Worm (Caenorhabditis elegans) whole organism, young adult: ENCODE data around the gene gfm-1.

Source experiments
- B0035.1 ChIP-seq: sonication (generic microtip); optimal IDR thresholded peaks from 2 replicates; lab custom pipeline; 2016; ENCODE audit warnings: missing genetic modification characterization, mild to moderate bottlenecking, missing compliant biosample characterization, missing genotype, missing genetic modification reagents
- B0261.1 ChIP-seq: sonication (generic microtip); optimal IDR thresholded peaks from 2 replicates; lab custom pipeline; 2016; ENCODE audit warnings: mild to moderate bottlenecking, missing genetic modification characterization, moderate library complexity, missing compliant biosample characterization
- D2030.7 ChIP-seq: fragments of 200-800 bp; sonication (Bioruptor generic); IDR thresholded peaks from 2 replicates; pipeline ENCODE4 v1.3.6; 2022; ENCODE audit warnings: missing genetic modification reagents, missing genetic modification characterization, missing compliant biosample characterization
- F10E7.11 ChIP-seq: sonication (generic microtip); optimal IDR thresholded peaks from 2 replicates; lab custom pipeline; 2017; ENCODE audit warnings: mild to moderate bottlenecking, missing genetic modification characterization, moderate library complexity, missing compliant biosample characterization
- F22D6.2 ChIP-seq: sonication (generic microtip); optimal IDR thresholded peaks from 2 replicates; lab custom pipeline; 2016; ENCODE audit warnings: mild to moderate bottlenecking, missing genetic modification characterization, missing compliant biosample characterization
- Y53G8AR.9 ChIP-seq: fragments of 200-800 bp; sonication (Bioruptor generic); conservative IDR thresholded peaks from 2 replicates; pipeline ENCODE4 v1.3.6; 2022; ENCODE audit warnings: missing genetic modification reagents, missing genetic modification characterization, missing compliant biosample characterization
- Y79H2A.3 ChIP-seq: fragments of 200-800 bp; sonication (Bioruptor generic); conservative IDR thresholded peaks from 2 replicates; pipeline ENCODE4 v1.3.6; 2022; ENCODE audit warnings: missing genetic modification reagents, missing genetic modification characterization, missing compliant biosample characterization
- Y95B8A.8 ChIP-seq: fragments of 200-800 bp; sonication (Bioruptor generic); IDR thresholded peaks from 2 replicates; pipeline ENCODE4 v1.3.6; 2022; ENCODE audit warnings: missing genetic modification reagents, missing genetic modification characterization, missing compliant biosample characterization
- ZK185.1 ChIP-seq: sonication (generic microtip); optimal IDR thresholded peaks from 2 replicates; lab custom pipeline; 2016; ENCODE audit warnings: mild to moderate bottlenecking, missing genetic modification characterization, missing compliant biosample characterization; ENCODE audit not compliant: poor library complexity, severe bottlenecking
- akir-1 ChIP-seq: fragments of 200-800 bp; sonication (Bioruptor generic); optimal IDR thresholded peaks from 2 replicates; lab custom pipeline; 2018; ENCODE audit warnings: mild to moderate bottlenecking, missing genetic modification characterization, moderate library complexity, missing compliant biosample characterization
- ama-1 ChIP-seq, 3 experiments: fragments of 150-350 bp in 1 of 3; sonication (generic microtip) in 2 of 3; optimal IDR thresholded peaks; 2 replicates each; lab custom pipeline; 2014 to 2018; ENCODE audit warnings: missing biosample characterization in 2 of 3, missing genetic modification characterization in 2 of 3, missing genetic modification reagents in 2 of 3
- aptf-2 ChIP-seq: fragments of 200-800 bp; sonication (Bioruptor generic); conservative IDR thresholded peaks from 2 replicates; pipeline ENCODE4 v1.3.6; 2022; ENCODE audit warnings: missing genetic modification reagents, missing genetic modification characterization, missing compliant biosample characterization
- aptf-3 ChIP-seq: fragments of 200-800 bp; sonication (Bioruptor generic); IDR thresholded peaks from 2 replicates; pipeline ENCODE4 v1.3.6; 2022; ENCODE audit warnings: missing genetic modification characterization, missing compliant biosample characterization
- attf-6 ChIP-seq: fragments of 200-800 bp; sonication (Bioruptor generic); IDR thresholded peaks from 2 replicates; pipeline ENCODE4 v1.3.6; 2022; ENCODE audit warnings: missing genetic modification reagents, missing genetic modification characterization, missing compliant biosample characterization
- cebp-2 ChIP-seq: fragments of 200-800 bp; sonication (Bioruptor generic); IDR thresholded peaks from 2 replicates; pipeline ENCODE4 v1.3.6; 2022; ENCODE audit warnings: missing genetic modification characterization, missing compliant biosample characterization
- ceh-100 ChIP-seq: fragments of 200-800 bp; sonication (Bioruptor generic); IDR thresholded peaks from 2 replicates; pipeline ENCODE4 v1.3.6; 2022; ENCODE audit warnings: missing genetic modification reagents, missing genetic modification characterization, missing compliant biosample characterization
- ceh-27 ChIP-seq: fragments of 200-800 bp; sonication (Bioruptor generic); optimal IDR thresholded peaks from 2 replicates; lab custom pipeline; 2018; ENCODE audit warnings: mild to moderate bottlenecking, missing genetic modification characterization, moderate library complexity, missing compliant biosample characterization
- ceh-79 ChIP-seq: sonication (generic microtip); optimal IDR thresholded peaks from 2 replicates; lab custom pipeline; 2017; ENCODE audit warnings: mild to moderate bottlenecking, missing genetic modification characterization, missing compliant biosample characterization
- dox-1 ChIP-seq: fragments of 200-800 bp; sonication (Bioruptor generic); IDR thresholded peaks from 2 replicates; pipeline ENCODE4 v1.3.6; 2022; ENCODE audit warnings: missing genetic modification reagents, missing genetic modification characterization, missing compliant biosample characterization
- dpff-1 ChIP-seq: sonication (generic microtip); optimal IDR thresholded peaks from 2 replicates; lab custom pipeline; 2017; ENCODE audit warnings: mild to moderate bottlenecking, missing genetic modification characterization, missing compliant biosample characterization
- egrh-3 ChIP-seq: fragments of 200-800 bp; sonication (Bioruptor generic); IDR thresholded peaks from 2 replicates; pipeline ENCODE4 v1.3.6; 2022; ENCODE audit warnings: missing genetic modification reagents, missing genetic modification characterization, missing compliant biosample characterization
- him-1 ChIP-seq: sonication (generic microtip); optimal IDR thresholded peaks from 2 replicates; lab custom pipeline; 2016; ENCODE audit warnings: missing genotype, missing genetic modification reagents, missing genetic modification characterization, missing compliant biosample characterization
- hrde-1 ChIP-seq: sonication (generic microtip); optimal IDR thresholded peaks from 2 replicates; lab custom pipeline; 2016; ENCODE audit warnings: missing genetic modification characterization, mild to moderate bottlenecking, missing compliant biosample characterization, moderate library complexity, missing genotype, missing genetic modification reagents, borderline replicate concordance
- lag-1 ChIP-seq: fragments of 200-800 bp; sonication (Bioruptor generic); IDR thresholded peaks from 2 replicates; pipeline ENCODE4 v1.3.6; 2022; ENCODE audit warnings: missing genetic modification reagents, missing genetic modification characterization, missing compliant biosample characterization
- lin-26 ChIP-seq: fragments of 200-800 bp; sonication (Bioruptor generic); IDR thresholded peaks from 2 replicates; pipeline ENCODE4 v1.3.6; 2022; ENCODE audit warnings: missing genetic modification reagents, missing genetic modification characterization, missing compliant biosample characterization
- lin-40 ChIP-seq: sonication (generic microtip); optimal IDR thresholded peaks from 2 replicates; lab custom pipeline; 2016; ENCODE audit warnings: missing genetic modification characterization, mild to moderate bottlenecking, missing compliant biosample characterization, missing genotype, missing genetic modification reagents
- lin-54 ChIP-seq: fragments of 200-800 bp; sonication (Bioruptor generic); optimal IDR thresholded peaks from 2 replicates; lab custom pipeline; 2018; ENCODE audit warnings: mild to moderate bottlenecking, missing genetic modification characterization, missing compliant biosample characterization
- madf-6 ChIP-seq: fragments of 200-800 bp; sonication (Bioruptor generic); IDR thresholded peaks from 2 replicates; pipeline ENCODE4 v1.3.6; 2022; ENCODE audit warnings: missing genetic modification reagents, missing genetic modification characterization, missing compliant biosample characterization
- mcd-1 ChIP-seq: fragments of 200-800 bp; sonication (Bioruptor generic); IDR thresholded peaks from 2 replicates; pipeline ENCODE4 v1.3.6; 2022; ENCODE audit warnings: missing genetic modification reagents, missing genetic modification characterization, missing compliant biosample characterization
- mxl-1 ChIP-seq: sonication (generic microtip); optimal IDR thresholded peaks from 2 replicates; lab custom pipeline; 2016; ENCODE audit warnings: missing genetic modification characterization, missing compliant biosample characterization
- nhr-90 ChIP-seq: sonication (generic microtip); optimal IDR thresholded peaks from 2 replicates; lab custom pipeline; 2016; ENCODE audit warnings: missing genotype, mild to moderate bottlenecking, missing genetic modification characterization, missing compliant biosample characterization
- pha-4 ChIP-seq: fragments of 150-350 bp; sonication (generic microtip); optimal IDR thresholded peaks from 2 replicates; lab custom pipeline; 2014; ENCODE audit warnings: missing biosample characterization, missing genetic modification reagents, missing genetic modification characterization
- repo-1 ChIP-seq: sonication (generic microtip); optimal IDR thresholded peaks from 2 replicates; lab custom pipeline; 2017; ENCODE audit warnings: mild to moderate bottlenecking, missing genetic modification characterization, missing compliant biosample characterization
- sdz-38 ChIP-seq: sonication (generic microtip); optimal IDR thresholded peaks from 2 replicates; lab custom pipeline; 2016; ENCODE audit warnings: missing genotype, missing genetic modification characterization, missing compliant biosample characterization
- sea-2 ChIP-seq: fragments of 200-800 bp; sonication (Bioruptor generic); IDR thresholded peaks from 2 replicates; pipeline ENCODE4 v1.3.6; 2022; ENCODE audit warnings: missing genetic modification characterization, missing compliant biosample characterization
- snpc-1.1 ChIP-seq: sonication (generic microtip); optimal IDR thresholded peaks from 2 replicates; lab custom pipeline; 2017; ENCODE audit warnings: missing genetic modification characterization, mild to moderate bottlenecking, missing compliant biosample characterization, antibody characterized with exemption, moderate library complexity, missing genotype, missing genetic modification reagents; ENCODE audit not compliant: insufficient read depth
- snpc-3.4 ChIP-seq: sonication (generic microtip); optimal IDR thresholded peaks from 2 replicates; lab custom pipeline; 2017; ENCODE audit warnings: missing genetic modification characterization, mild to moderate bottlenecking, missing compliant biosample characterization, antibody characterized with exemption, moderate library complexity, missing genotype, missing genetic modification reagents
- sptf-2 ChIP-seq: fragments of 200-800 bp; sonication (Bioruptor generic); optimal IDR thresholded peaks from 2 replicates; lab custom pipeline; 2018; ENCODE audit warnings: mild to moderate bottlenecking, missing genetic modification characterization, missing compliant biosample characterization
- tbx-9 ChIP-seq: sonication (generic microtip); optimal IDR thresholded peaks from 2 replicates; lab custom pipeline; 2016; ENCODE audit warnings: borderline replicate concordance, missing genetic modification characterization, inconsistent platforms, missing compliant biosample characterization
- unc-130 ChIP-seq: sonication (generic microtip); optimal IDR thresholded peaks from 2 replicates; lab custom pipeline; 2016; ENCODE audit warnings: missing genetic modification reagents, missing genetic modification characterization, missing compliant biosample characterization
- zfh-2 ChIP-seq: fragments of 200-800 bp; sonication (Bioruptor generic); conservative IDR thresholded peaks from 2 replicates; pipeline ENCODE4 v1.3.6; 2022; ENCODE audit warnings: missing genetic modification reagents, missing genetic modification characterization, missing compliant biosample characterization
- ztf-26 ChIP-seq: sonication (generic microtip); optimal IDR thresholded peaks from 2 replicates; lab custom pipeline; 2017; ENCODE audit warnings: missing genetic modification characterization, missing compliant biosample characterization

gfm-1 gene

ce11 chrII:13149965-13150364, 32.7 kb downstream of the gfm-1 start:
- TF ChIP-seq pha-4 (tag; lab: Kevin White, UChicago) (no peak), ztf-26 (tag; lab: Kevin White, UChicago) (peak; percentile 30), dox-1 (GFP tag; lab: Robert Waterston, UW) (no peak)
- TF ChIP-seq, all 124 proteins: peak for 1

DNA sequence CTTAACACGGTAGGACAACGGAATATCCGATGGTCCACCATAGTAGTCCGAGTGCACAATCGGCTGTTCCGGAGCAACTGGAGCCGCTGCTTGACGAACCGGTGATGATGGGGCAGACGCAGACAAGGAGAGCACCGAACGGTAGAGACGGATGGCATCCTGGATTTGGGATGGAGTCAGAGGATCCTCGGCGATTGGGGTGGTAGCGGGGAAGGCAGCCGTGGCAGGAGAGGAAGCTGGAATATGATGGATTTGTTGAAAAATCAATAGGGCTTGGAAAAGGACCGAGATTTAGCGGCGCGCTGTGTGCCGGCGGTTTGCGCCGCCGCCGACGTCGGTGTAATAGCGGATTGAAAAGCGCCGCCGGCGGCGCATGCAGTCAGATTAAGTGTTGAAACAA, 35.1 kb downstream of the gfm-1 start:
- no peak for TF ChIP-seq B0261.1 (tag; lab: Kevin White, UChicago)
- TF ChIP-seq egrh-3 (GFP tag; lab: Robert Waterston, UW) = 0 out of 2 replicates have a peak, but pooled peaks have one; percentile 19
- no peak for TF ChIP-seq him-1
- 0 out of 2 replicates have a peak, but pooled peaks have one; percentile 13 for TF ChIP-seq zfh-2 (GFP tag; lab: Robert Waterston, UW)

DNA sequence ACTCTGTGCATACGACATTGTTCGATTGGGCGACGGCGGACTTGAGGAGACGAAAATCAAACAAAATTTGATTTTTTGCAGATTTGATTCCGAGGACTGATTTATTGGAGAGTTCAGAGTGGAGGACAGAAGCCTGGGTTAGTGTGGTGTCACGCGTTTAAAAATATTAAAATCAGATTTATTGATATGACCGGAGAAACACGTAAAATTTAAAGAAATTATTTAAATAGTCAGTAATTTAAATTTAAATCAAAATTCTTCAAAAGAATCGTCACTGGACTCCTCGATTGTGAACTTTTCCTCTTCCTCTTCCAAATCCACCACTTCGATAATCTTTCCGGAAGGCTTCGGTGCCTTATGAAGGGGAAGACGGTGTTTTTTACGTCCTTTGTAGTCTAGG, 36.0 kb downstream of the gfm-1 start, which contains the start of gene spe-18:
Gene spe-18, minus strand, starts transcription at position 101 of the 400 bp plus-strand sequence.
- TF ChIP-seq repo-1 (tag; lab: Kevin White, UChicago) (no peak), F10E7.11 (tag; lab: Kevin White, UChicago) (no peak), snpc-1.1 (tag; lab: Kevin White, UChicago) (no peak), ama-1 (optimal IDR thresholded peaks at IDR 0.05; lab: Kevin White, UChicago) (no peak), ama-1 (GFP tag; optimal IDR thresholded peaks at IDR 0.05; lab: Kevin White, UChicago) (no peak), sdz-38 (tag; lab: Kevin White, UChicago) (no peak), aptf-2 (GFP tag; lab: Robert Waterston, UW) (no peak), Y53G8AR.9 (GFP tag; lab: Robert Waterston, UW) (no peak), madf-6 (GFP tag; lab: Robert Waterston, UW) (no peak), lin-26 (GFP tag; lab: Robert Waterston, UW) (no peak), cebp-2 (GFP tag; lab: Robert Waterston, UW) (no peak), akir-1 (GFP tag; lab: Kevin White, UChicago) (no peak), ceh-100 (no peak), pha-4 (tag; lab: Kevin White, UChicago) (no peak), dox-1 (GFP tag; lab: Robert Waterston, UW) (no peak), unc-130 (no peak), Y79H2A.3 (no peak)
- TF ChIP-seq, all 124 proteins: peak for 0

ce11 chrII:13156071-13156470, 38.8 kb downstream of the gfm-1 start:
- TF ChIP-seq lin-54 (GFP tag; lab: Kevin White, UChicago) = peak; percentile 59
- TF ChIP-seq D2030.7 (GFP tag; lab: Robert Waterston, UW) = 0 out of 2 replicates have a peak, but pooled peaks have one; percentile 11
- no peak for TF ChIP-seq sptf-2
- peak; percentile 63 for TF ChIP-seq mcd-1

ce11 chrII:13156971-13157370, 39.7 kb downstream of the gfm-1 start, which contains the start of the genes hpr-17 and F32A11.1:
Gene hpr-17, minus strand, starts transcription at chrII:13157047.
Gene F32A11.1, plus strand, starts transcription at chrII:13157329.
- TF ChIP-seq tbx-9 (tag; lab: Kevin White, UChicago) (no peak), nhr-90 (no peak), lin-40 (tag; lab: Kevin White, UChicago) (peak; percentile 87), pha-4 (tag; lab: Kevin White, UChicago) (no peak), aptf-3 (no peak), ceh-27 (GFP tag; lab: Kevin White, UChicago) (peak; percentile 18), B0035.1 (tag; lab: Kevin White, UChicago) (no peak), F10E7.11 (tag; lab: Kevin White, UChicago) (no peak), aptf-2 (GFP tag; lab: Robert Waterston, UW) (no peak), ZK185.1 (tag; lab: Kevin White, UChicago) (peak; percentile 81), F22D6.2 (tag; lab: Kevin White, UChicago) (peak; percentile 35), ceh-79 (no peak), mxl-1 (tag; lab: Kevin White, UChicago) (no peak), snpc-3.4 (tag; lab: Kevin White, UChicago) (no peak), attf-6 (GFP tag; lab: Robert Waterston, UW) (no peak), Y95B8A.8 (no peak), hrde-1 (no peak), lag-1 (no peak), dpff-1 (tag; lab: Kevin White, UChicago) (no peak), sea-2 (GFP tag; lab: Robert Waterston, UW) (no peak)
